Worm (Caenorhabditis elegans): ENCODE data around the gene DH11.2.

DH11.2 gene

ce11 chrII:7976308-7976707 is 36.3 kb upstream of the DH11.2 start, which contains the start of gene DH11.5:
DH11.5 (plus strand) TSS chrII:7976608.
- TF ChIP-seq nhr-77 (tag; optimal IDR thresholded peaks at IDR 0.05) (no peak), zip-2 (tag; optimal IDR thresholded peaks at IDR 0.05) (no peak), spr-1 (tag; optimal IDR thresholded peaks at IDR 0.05) (no peak), fkh-10 (GFP tag; optimal IDR thresholded peaks at IDR 0.05) (no peak), daf-19 (GFP tag; conservative IDR thresholded peaks at IDR 0.05) (no peak), zag-1 (tag; optimal IDR thresholded peaks at IDR 0.05) (no peak), php-3 (GFP tag; IDR thresholded peaks at IDR 0.05) (no peak), dve-1 (tag; optimal IDR thresholded peaks at IDR 0.05; ENCODE audit: insufficient read depth) (no peak), nhr-25 (tag; optimal IDR thresholded peaks at IDR 0.05; ENCODE audit: borderline replicate concordance, insufficient read depth) (no peak), R02D3.7 (tag; optimal IDR thresholded peaks at IDR 0.05) (no peak), nhr-41 (GFP tag; IDR thresholded peaks at IDR 0.05) (no peak), mxl-3 (GFP tag; optimal IDR thresholded peaks at IDR 0.05) (no peak)

ce11 chrII:7977513-7977912 is 35.1 kb upstream of the DH11.2 start:
- TF ChIP-seq ceh-62 (tag; optimal IDR thresholded peaks at IDR 0.05) (no peak), F26F4.8 (GFP tag; conservative IDR thresholded peaks at IDR 0.05) (no peak), nhr-11 (tag; optimal IDR thresholded peaks at IDR 0.05) (peak; percentile 28), T20F7.1 (GFP tag; optimal IDR thresholded peaks at IDR 0.05) (no peak)

ce11 chrII:7981084-7981483 is 31.5 kb upstream of the DH11.2 start:
- TF ChIP-seq sdz-12 (GFP tag; optimal IDR thresholded peaks at IDR 0.05), result no peak
- peak in 1 of 2 experiments; percentile 78 for TF ChIP-seq unc-62 (GFP tag; optimal IDR thresholded peaks at IDR 0.05 in 1 of 2)
- no peak for TF ChIP-seq unc-62 (tag; optimal IDR thresholded peaks at IDR 0.05)

- TF ChIP-seq gei-8 (GFP tag; optimal IDR thresholded peaks at IDR 0.05) (no peak), unc-62 (GFP tag; optimal IDR thresholded peaks at IDR 0.05 in 1 of 2) (peak in 1 of 2 experiments; percentile 89), unc-62 (tag; optimal IDR thresholded peaks at IDR 0.05) (no peak), aha-1 (tag) (peak; percentile 77), mxl-2 (GFP tag; conservative IDR thresholded peaks at IDR 0.05) (no peak), dmd-8 (GFP tag; IDR thresholded peaks at IDR 0.05) (no peak)
Measured at ce11 chrII:7983454-7983853, 29.2 kb upstream of the DH11.2 start.

- TF ChIP-seq fkh-10 (GFP tag; optimal IDR thresholded peaks at IDR 0.05) (peak; percentile 30), nhr-111 (GFP tag; optimal IDR thresholded peaks at IDR 0.05) (no peak), aha-1 (tag) (peak; percentile 95)
Measured at ce11 chrII:7984071-7984470, 28.5 kb upstream of the DH11.2 start.

ce11 chrII:7985029-7985428 is 27.6 kb upstream of the DH11.2 start:
- TF ChIP-seq spr-3 (GFP tag; optimal IDR thresholded peaks at IDR 0.05) (no peak), unc-62 (GFP tag; optimal IDR thresholded peaks at IDR 0.05 in 1 of 2) (peak in 1 of 2 experiments; percentile 99), unc-62 (tag; optimal IDR thresholded peaks at IDR 0.05) (no peak)

- TF ChIP-seq Y48G9A.11 (GFP tag; IDR thresholded peaks at IDR 0.05), result no peak
- TF ChIP-seq aha-1 (tag), result peak; percentile 90
- TF ChIP-seq lsy-2 (tag; optimal IDR thresholded peaks at IDR 0.05), result peak in 1 of 2 experiments; percentile 6
Measured at ce11 chrII:7986928-7987327, 25.7 kb upstream of the DH11.2 start.

ce11 chrII:7990192-7990591 is 22.4 kb upstream of the DH11.2 start:
- no peak for TF ChIP-seq F26F4.8 (GFP tag; conservative IDR thresholded peaks at IDR 0.05)
- no peak for TF ChIP-seq skn-1 (tag; optimal IDR thresholded peaks at IDR 0.05)
- TF ChIP-seq pha-4 (GFP tag; IDR thresholded peaks at IDR 0.05), result no peak
- no peak for TF ChIP-seq pha-4 (tag; optimal IDR thresholded peaks at IDR 0.05)
- no peak for TF ChIP-seq daf-12 (tag; optimal IDR thresholded peaks at IDR 0.05)
- TF ChIP-seq hlh-11 (tag; optimal IDR thresholded peaks at IDR 0.05), result no peak
- no peak for TF ChIP-seq nhr-48 (tag; optimal IDR thresholded peaks at IDR 0.05)
- no peak for TF ChIP-seq madf-5 (GFP tag; IDR thresholded peaks at IDR 0.05)
- TF ChIP-seq aha-1 (tag), result peak; percentile 2
- TF ChIP-seq vab-7 (GFP tag; IDR thresholded peaks at IDR 0.05), result no peak
- TF ChIP-seq Y5F2A.4 (GFP tag; optimal IDR thresholded peaks at IDR 0.05), result no peak
- no peak for TF ChIP-seq daf-16 (GFP tag; optimal IDR thresholded peaks at IDR 0.05)
- TF ChIP-seq daf-16 (tag; optimal IDR thresholded peaks at IDR 0.05), result no peak
- TF ChIP-seq ZK337.2 (GFP tag; IDR thresholded peaks at IDR 0.05), result no peak
- TF ChIP-seq unc-130 (GFP tag; optimal IDR thresholded peaks at IDR 0.05), result no peak
